Fruit fly (Drosophila melanogaster) whole organism, wandering third instar larva: ENCODE measurements around the gene Cpr62Bb.

Experiments used
- Abd-B ChIP-seq: fragments of >200 bp; optimal IDR thresholded peaks from 2 replicates; lab custom pipeline; 2017; ENCODE audit warnings: missing biosample characterization, missing genetic modification characterization
- Dfd ChIP-seq: fragments of >200 bp; optimal IDR thresholded peaks from 2 replicates; lab custom pipeline; 2017; ENCODE audit warnings: missing biosample characterization, missing genetic modification characterization
- Dif ChIP-seq: fragments of 200-275, 200-300 bp; sonication (Bioruptor generic); optimal IDR thresholded peaks from 2 replicates; lab custom pipeline; 2018; ENCODE audit warnings: missing biosample characterization, missing genetic modification characterization; ENCODE audit not compliant: partially characterized antibody
- N ChIP-seq: fragments of >200 bp; optimal IDR thresholded peaks from 2 replicates; lab custom pipeline; 2018; ENCODE audit warnings: missing biosample characterization, missing external identifiers, missing genetic modification characterization
- Rel ChIP-seq, 2 experiments: fragments of 200-800 bp; sonication (Bioruptor generic) in 1 of 2; optimal IDR thresholded peaks; 2 replicates in 1 of 2; 3 replicates in 1 of 2; lab custom pipeline; 2016 to 2019; ENCODE audit warnings: mild to moderate bottlenecking in 2 of 2, missing biosample characterization in 2 of 2, missing genetic modification characterization in 2 of 2, moderate library complexity in 1 of 2
- br ChIP-seq: fragments of 200-800 bp; sonication (Bioruptor generic); optimal IDR thresholded peaks from 2 replicates; lab custom pipeline; 2016; ENCODE audit warnings: missing biosample characterization, missing genetic modification characterization
- foxo ChIP-seq, 2 experiments: fragments of 200-800 bp; sonication (Bioruptor generic); optimal IDR thresholded peaks; 2 replicates in 1 of 2; 3 replicates in 1 of 2; lab custom pipeline; 2016 to 2017; ENCODE audit warnings: missing biosample characterization in 2 of 2, missing genetic modification characterization in 2 of 2
- fru ChIP-seq: fragments of 200-800 bp; sonication (Bioruptor generic); optimal IDR thresholded peaks from 3 replicates; lab custom pipeline; 2016; ENCODE audit warnings: missing biosample characterization, mild to moderate bottlenecking, missing genetic modification characterization
- jim ChIP-seq: fragments of 175-275, 200-325 bp; sonication (Bioruptor generic); optimal IDR thresholded peaks from 2 replicates; lab custom pipeline; 2016; ENCODE audit warnings: missing biosample characterization, mild to moderate bottlenecking, missing genetic modification characterization
- pan ChIP-seq: fragments of >200 bp; optimal IDR thresholded peaks from 2 replicates; lab custom pipeline; 2017
- psq ChIP-seq: fragments of 200-800 bp; sonication (Bioruptor generic); optimal IDR thresholded peaks from 3 replicates; lab custom pipeline; 2017; ENCODE audit warnings: missing biosample characterization, mild to moderate bottlenecking, missing genetic modification characterization, moderate library complexity

DNA sequence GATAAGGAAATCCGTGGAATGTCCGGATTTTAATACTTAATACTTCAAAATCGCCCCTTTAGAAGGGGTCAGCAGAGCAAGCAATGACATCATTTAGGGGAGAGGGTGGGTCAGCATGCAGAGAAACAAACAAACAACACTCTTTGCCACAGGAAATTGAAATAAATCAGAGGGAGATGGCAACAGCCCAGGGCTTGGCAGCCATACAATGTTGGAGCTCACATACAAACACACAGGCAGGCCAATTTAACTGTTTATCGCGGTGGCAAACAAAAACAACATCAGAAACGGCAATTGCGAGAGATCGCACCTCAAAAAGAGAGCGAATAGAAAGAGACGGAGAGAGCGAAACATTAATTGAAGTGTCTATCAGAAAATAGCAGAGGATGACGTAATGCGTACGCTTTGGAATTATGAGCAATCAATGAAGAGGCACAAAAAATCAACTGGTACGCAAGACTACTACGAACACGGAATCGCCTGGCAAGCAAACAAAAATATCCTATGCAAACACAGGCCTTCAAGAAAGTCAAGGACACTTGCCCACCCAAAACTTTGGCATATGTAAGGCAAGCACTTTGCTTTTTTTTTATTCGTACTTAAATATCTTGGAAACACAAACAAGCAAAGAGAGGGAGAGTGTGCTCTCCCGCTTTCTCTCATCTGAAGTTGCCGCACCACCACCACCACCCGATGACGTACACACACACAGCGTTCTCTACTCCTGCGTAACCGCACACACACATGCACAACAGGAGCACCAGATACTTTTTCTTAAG lies 40.6 kb downstream of the Cpr62Bb start:
- TF ChIP-seq Abd-B (GFP tag; lab: Kevin White, UChicago), result no peak
- no peak for TF ChIP-seq foxo (GFP tag; optimal IDR thresholded peaks at IDR 0.05; lab: Kevin White, UChicago)
- no peak for TF ChIP-seq Dfd (GFP tag; lab: Kevin White, UChicago)
- no peak for TF ChIP-seq jim
- no peak for TF ChIP-seq br (GFP tag; lab: Kevin White, UChicago)
- no peak for TF ChIP-seq fru (GFP tag; lab: Kevin White, UChicago)
- no peak for TF ChIP-seq N
- TF ChIP-seq Dif (GFP tag; lab: Kevin White, UChicago), result peak; percentile 68
- TF ChIP-seq psq (GFP tag; lab: Kevin White, UChicago), result no peak
- TF ChIP-seq Rel (GFP tag; optimal IDR thresholded peaks at IDR 0.05; lab: Kevin White, UChicago), result no peak
- TF ChIP-seq Rel (tag; optimal IDR thresholded peaks at IDR 0.05; lab: Kevin White, UChicago), result peak; percentile 28
- no peak for TF ChIP-seq pan (lab: Kevin White, UChicago)
